Worm (Caenorhabditis elegans) whole organism, L1 larva: ENCODE data around the gene F58A6.2.
A peak's percentile ranks its signal among the peaks of the same experiment; 100 is the strongest.

Experiments
- C04F5.9 ChIP-seq: sonication (generic microtip); optimal IDR thresholded peaks from 2 replicates; lab custom pipeline; 2016; ENCODE audit warnings: missing genetic modification characterization, missing compliant biosample characterization
- C16A3.4 ChIP-seq: fragments of 150-350 bp; optimal IDR thresholded peaks from 2 replicates; lab custom pipeline; 2014; ENCODE audit warnings: missing biosample characterization, missing genetic modification characterization
- F16B12.6 ChIP-seq: fragments of 150-350 bp; optimal IDR thresholded peaks from 2 replicates; lab custom pipeline; 2014; ENCODE audit warnings: missing biosample characterization, missing genetic modification characterization
- Y116A8C.19 ChIP-seq: sonication (generic microtip); optimal IDR thresholded peaks from 2 replicates; lab custom pipeline; 2016; ENCODE audit warnings: missing compliant biosample characterization, missing genetic modification characterization, borderline replicate concordance
- aly-2 ChIP-seq: fragments of 150-350 bp; optimal IDR thresholded peaks from 2 replicates; lab custom pipeline; 2014; ENCODE audit warnings: missing biosample characterization, missing genetic modification characterization
- blmp-1 ChIP-seq: fragments of 150-350 bp; optimal IDR thresholded peaks from 2 replicates; lab custom pipeline; 2014; ENCODE audit warnings: missing biosample characterization, missing genetic modification characterization
- ceh-63 ChIP-seq: fragments of 200-800 bp; sonication (Bioruptor generic); optimal IDR thresholded peaks from 2 replicates; lab custom pipeline; 2018; ENCODE audit warnings: mild to moderate bottlenecking, missing genetic modification characterization, missing compliant biosample characterization
- ceh-8 ChIP-seq: fragments of 200-800 bp; sonication (Bioruptor generic); optimal IDR thresholded peaks from 2 replicates; lab custom pipeline; 2018; ENCODE audit warnings: mild to moderate bottlenecking, missing genetic modification characterization, moderate library complexity, missing compliant biosample characterization
- ceh-82 ChIP-seq, 3 experiments: fragments of 150-350 bp in 1 of 3; sonication (generic microtip) in 2 of 3; optimal IDR thresholded peaks; 2 replicates each; lab custom pipeline; 2014 to 2017; ENCODE audit warnings: missing biosample characterization in 3 of 3, missing genetic modification characterization in 3 of 3
- ces-1 ChIP-seq: fragments of 150-350 bp; optimal IDR thresholded peaks from 2 replicates; lab custom pipeline; 2014; ENCODE audit warnings: missing biosample characterization, missing genetic modification reagents, missing genetic modification characterization
- dpl-1 ChIP-seq, 3 experiments: fragments of 150-350 bp in 2 of 3; sonication (generic microtip) in 1 of 3; optimal IDR thresholded peaks; 2 replicates each; lab custom pipeline; 2014 to 2017; ENCODE audit warnings: missing biosample characterization in 3 of 3, missing genetic modification characterization in 3 of 3, missing genetic modification reagents in 3 of 3
- egl-27 ChIP-seq, 2 experiments: fragments of 150-350 bp in 1 of 2; sonication (generic microtip); optimal IDR thresholded peaks; 3 replicates each; lab custom pipeline; 2017 to 2018; ENCODE audit warnings: missing biosample characterization in 2 of 2, missing genetic modification characterization in 2 of 2, missing genetic modification reagents in 2 of 2
- elt-2 ChIP-seq: sonication (generic microtip); optimal IDR thresholded peaks from 2 replicates; lab custom pipeline; 2016; ENCODE audit warnings: missing genetic modification characterization, mild to moderate bottlenecking, inconsistent platforms, missing compliant biosample characterization, missing genetic modification reagents
- elt-3 ChIP-seq, 6 experiments: fragments of 150-350 bp in 1 of 6; sonication (generic microtip); optimal IDR thresholded peaks; 2 replicates each; lab custom pipeline; 2017 to 2018; ENCODE audit warnings: missing biosample characterization in 6 of 6, missing genetic modification characterization in 6 of 6, inconsistent platforms in 1 of 6
- fkh-10 ChIP-seq: sonication (generic microtip); optimal IDR thresholded peaks from 2 replicates; lab custom pipeline; 2017; ENCODE audit warnings: missing biosample characterization, missing genetic modification reagents, missing genetic modification characterization
- grh-1 ChIP-seq: fragments of 200-800 bp; sonication (Bioruptor generic); IDR thresholded peaks from 2 replicates; pipeline ENCODE4 v1.3.6; 2022; ENCODE audit warnings: missing genetic modification reagents, missing genetic modification characterization, missing compliant biosample characterization
- hlh-17 ChIP-seq: fragments of 200-800 bp; sonication (Bioruptor generic); optimal IDR thresholded peaks from 2 replicates; lab custom pipeline; 2018; ENCODE audit warnings: missing genetic modification characterization, mild to moderate bottlenecking, missing compliant biosample characterization, moderate library complexity, borderline replicate concordance
- hlh-4 ChIP-seq: sonication (generic microtip); optimal IDR thresholded peaks from 2 replicates; lab custom pipeline; 2016; ENCODE audit warnings: mild to moderate bottlenecking, missing genetic modification characterization, missing compliant biosample characterization
- hpl-2 ChIP-seq: fragments of 150-350 bp; optimal IDR thresholded peaks from 2 replicates; lab custom pipeline; 2014; ENCODE audit warnings: missing biosample characterization, missing genetic modification reagents, missing genetic modification characterization
- jun-1 ChIP-seq: fragments of 150-350 bp; optimal IDR thresholded peaks from 2 replicates; lab custom pipeline; 2014; ENCODE audit warnings: missing biosample characterization, missing genetic modification reagents, missing genetic modification characterization
- lin-13 ChIP-seq: fragments of 150-350 bp; optimal IDR thresholded peaks from 2 replicates; lab custom pipeline; 2014; ENCODE audit warnings: missing biosample characterization, missing genetic modification reagents, missing genetic modification characterization
- lin-14 ChIP-seq: fragments of 200-800 bp; sonication (Bioruptor generic); optimal IDR thresholded peaks from 2 replicates; lab custom pipeline; 2018; ENCODE audit warnings: mild to moderate bottlenecking, missing genetic modification characterization, moderate library complexity, missing compliant biosample characterization
- lin-35 ChIP-seq, 2 experiments: fragments of 150-350 bp; optimal IDR thresholded peaks; 2 replicates each; lab custom pipeline; 2014; ENCODE audit warnings: missing biosample characterization in 2 of 2, missing genetic modification characterization in 2 of 2, missing genetic modification reagents in 2 of 2
- lir-3 ChIP-seq: sonication (generic microtip); optimal IDR thresholded peaks from 2 replicates; lab custom pipeline; 2016; ENCODE audit warnings: mild to moderate bottlenecking, missing genetic modification characterization, moderate library complexity, missing compliant biosample characterization; ENCODE audit not compliant: poor library complexity
- mef-2 ChIP-seq: fragments of 150-350 bp; optimal IDR thresholded peaks from 2 replicates; lab custom pipeline; 2014; ENCODE audit warnings: missing biosample characterization, missing genetic modification characterization
- nhr-11 ChIP-seq: fragments of 150-350 bp; optimal IDR thresholded peaks from 2 replicates; lab custom pipeline; 2014; ENCODE audit warnings: missing biosample characterization, missing genetic modification characterization
- nhr-12 ChIP-seq: sonication (generic microtip); optimal IDR thresholded peaks from 2 replicates; lab custom pipeline; 2017; ENCODE audit warnings: missing biosample characterization, missing genetic modification characterization
- nhr-19 ChIP-seq: fragments of 200-800 bp; sonication (Bioruptor generic); conservative IDR thresholded peaks from 2 replicates; pipeline ENCODE4 v1.3.6; 2022; ENCODE audit warnings: missing genetic modification characterization, missing compliant biosample characterization
- nhr-28 ChIP-seq: fragments of 150-350 bp; optimal IDR thresholded peaks from 2 replicates; lab custom pipeline; 2014; ENCODE audit warnings: missing biosample characterization, missing genetic modification characterization
- nhr-47 ChIP-seq: sonication (generic microtip); optimal IDR thresholded peaks from 2 replicates; lab custom pipeline; 2016; ENCODE audit warnings: mild to moderate bottlenecking, missing genetic modification characterization, moderate library complexity, missing compliant biosample characterization
- nhr-71 ChIP-seq: sonication (generic microtip); optimal IDR thresholded peaks from 2 replicates; lab custom pipeline; 2016; ENCODE audit warnings: mild to moderate bottlenecking, missing genetic modification characterization, moderate library complexity, missing compliant biosample characterization
- nhr-76 ChIP-seq: sonication (generic microtip); optimal IDR thresholded peaks from 2 replicates; lab custom pipeline; 2017; ENCODE audit warnings: missing biosample characterization, missing genetic modification characterization
- nhr-77 ChIP-seq: fragments of 150-350 bp; optimal IDR thresholded peaks from 2 replicates; lab custom pipeline; 2014; ENCODE audit warnings: missing biosample characterization, missing genetic modification characterization
- nhr-85 ChIP-seq: sonication (generic microtip); peaks from one replicate; lab custom pipeline; 2016; ENCODE audit warnings: missing genetic modification characterization, inconsistent platforms, missing compliant biosample characterization
- pag-3 ChIP-seq: sonication (generic microtip); optimal IDR thresholded peaks from 2 replicates; lab custom pipeline; 2017; ENCODE audit warnings: missing genetic modification characterization, mild to moderate bottlenecking, missing compliant biosample characterization, antibody characterized with exemption, borderline replicate concordance; ENCODE audit not compliant: insufficient read depth
- pqm-1 ChIP-seq: sonication (generic microtip); optimal IDR thresholded peaks from 3 replicates; lab custom pipeline; 2017; ENCODE audit warnings: missing biosample characterization, missing genetic modification characterization
- rnt-1 ChIP-seq: sonication (generic microtip); optimal IDR thresholded peaks from 2 replicates; lab custom pipeline; 2016; ENCODE audit warnings: mild to moderate bottlenecking, missing genetic modification characterization, moderate library complexity, missing compliant biosample characterization
- sptf-1 ChIP-seq: fragments of 150-350 bp; optimal IDR thresholded peaks from 2 replicates; lab custom pipeline; 2014; ENCODE audit warnings: missing biosample characterization, missing genetic modification characterization
- swsn-7 ChIP-seq: sonication (generic microtip); optimal IDR thresholded peaks from 2 replicates; lab custom pipeline; 2016; ENCODE audit warnings: missing genetic modification characterization, missing compliant biosample characterization
- tbx-2 ChIP-seq: sonication (generic microtip); optimal IDR thresholded peaks from 2 replicates; lab custom pipeline; 2016; ENCODE audit warnings: missing genetic modification characterization, missing compliant biosample characterization
- tlp-1 ChIP-seq: fragments of 150-350 bp; optimal IDR thresholded peaks from 2 replicates; lab custom pipeline; 2014; ENCODE audit warnings: missing biosample characterization, missing genetic modification characterization
- unc-130 ChIP-seq: fragments of 150-350 bp; optimal IDR thresholded peaks from 2 replicates; lab custom pipeline; 2017; ENCODE audit warnings: missing biosample characterization, missing genetic modification characterization, inconsistent platforms
- unc-30 ChIP-seq: sonication (generic microtip); optimal IDR thresholded peaks from 2 replicates; lab custom pipeline; 2017; ENCODE audit warnings: missing biosample characterization, missing genetic modification characterization
- unc-98 ChIP-seq: fragments of 200-800 bp; sonication (Bioruptor generic); IDR thresholded peaks from 2 replicates; pipeline ENCODE4 v1.3.6; 2022; ENCODE audit warnings: missing genetic modification characterization, missing compliant biosample characterization
- xbp-1 ChIP-seq: sonication (generic microtip); optimal IDR thresholded peaks from 2 replicates; lab custom pipeline; 2016; ENCODE audit warnings: missing genetic modification characterization, missing compliant biosample characterization
- ztf-11 ChIP-seq, 2 experiments: sonication (generic microtip); optimal IDR thresholded peaks; 2 replicates each; lab custom pipeline; 2016 to 2017; ENCODE audit warnings: missing genetic modification characterization in 2 of 2, missing biosample characterization in 1 of 2, missing compliant biosample characterization in 1 of 2

The F58A6.2 gene

ce11 chrII:5103189-5103588 is 33.3 kb upstream of the F58A6.2 start:
- TF ChIP-seq dpl-1 (GFP tag; optimal IDR thresholded peaks at IDR 0.05; lab: Kevin White, UChicago) (peak in 1 of 3 experiments; percentile 6), nhr-11 (tag; lab: Kevin White, UChicago) (no peak), elt-3 (tag; optimal IDR thresholded peaks at IDR 0.05; lab: Kevin White, UChicago) (no peak), lin-14 (GFP tag; lab: Kevin White, UChicago) (peak; percentile 62), blmp-1 (tag; lab: Kevin White, UChicago) (peak; percentile 48), lin-13 (GFP tag; lab: Kevin White, UChicago) (no peak), nhr-85 (peak; percentile 81), nhr-76 (no peak), fkh-10 (GFP tag; lab: Kevin White, UChicago) (no peak), nhr-19 (no peak)

- TF ChIP-seq lir-3 (tag; lab: Kevin White, UChicago) (no peak), egl-27 (tag; optimal IDR thresholded peaks at IDR 0.05; lab: Kevin White, UChicago) (no peak), lin-35 (GFP tag; optimal IDR thresholded peaks at IDR 0.05; lab: Kevin White, UChicago) (peak in 1 of 2 experiments; percentile 9), blmp-1 (tag; lab: Kevin White, UChicago) (peak; percentile 12), elt-2 (tag; lab: Kevin White, UChicago) (peak; percentile 95), jun-1 (no peak)
These were observed 32.6 kb upstream of the F58A6.2 start, which contains the start of the genes C04G6.11 and mpk-2 for ce11 chrII:5103784-5104457. Gene C04G6.11, minus strand, starts transcription at chrII:5103834. Gene mpk-2, plus strand, starts transcription at chrII:5104118.

DNA sequence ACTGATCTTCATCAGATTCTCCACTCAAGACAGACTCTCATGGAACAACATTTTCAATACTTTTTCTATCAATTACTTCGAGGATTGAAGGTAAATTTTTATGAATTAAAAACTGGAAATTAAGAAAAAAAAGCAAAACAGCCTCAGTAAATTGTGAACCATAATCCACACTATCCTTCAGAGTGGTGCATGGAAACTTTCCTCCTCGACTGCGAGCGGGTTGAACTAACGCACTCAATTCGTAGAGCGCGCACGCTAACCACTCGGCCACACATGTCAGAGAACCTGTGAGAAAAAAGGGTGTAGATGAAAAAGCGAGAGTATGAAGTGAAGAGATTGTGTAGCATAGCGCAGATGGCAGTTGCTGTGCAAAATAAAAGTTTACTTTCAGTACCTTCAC is 31.5 kb upstream of the F58A6.2 start:
- TF ChIP-seq sptf-1 (tag; lab: Kevin White, UChicago), result no peak
- peak; percentile 74 for TF ChIP-seq nhr-85
- TF ChIP-seq aly-2 (tag; lab: Kevin White, UChicago), result peak; percentile 78
- no peak for TF ChIP-seq nhr-12
- peak; percentile 81 for TF ChIP-seq nhr-47
- TF ChIP-seq nhr-77 (tag; lab: Kevin White, UChicago), result peak; percentile 68
- no peak for TF ChIP-seq tlp-1 (tag; lab: Kevin White, UChicago)
- no peak for TF ChIP-seq grh-1 (GFP tag; lab: Robert Waterston, UW)
- TF ChIP-seq ces-1 (GFP tag; lab: Kevin White, UChicago), result no peak
- TF ChIP-seq jun-1, result peak; percentile 38
- TF ChIP-seq nhr-11 (tag; lab: Kevin White, UChicago), result no peak
- peak; percentile 58 for TF ChIP-seq xbp-1
- peak; percentile 63 for TF ChIP-seq swsn-7
- TF ChIP-seq tbx-2 (tag; lab: Kevin White, UChicago), result peak; percentile 55
- TF ChIP-seq F16B12.6, result peak; percentile 31
- TF ChIP-seq lir-3 (tag; lab: Kevin White, UChicago), result peak; percentile 59
- no peak for TF ChIP-seq mef-2
- no peak for TF ChIP-seq hpl-2
- peak; percentile 36 for TF ChIP-seq unc-130
- TF ChIP-seq unc-98 (GFP tag; lab: Robert Waterston, UW), result no peak
- TF ChIP-seq ceh-82 (tag; optimal IDR thresholded peaks at IDR 0.05; lab: Kevin White, UChicago), result peak; percentile 43 to 78 (median 52)
- TF ChIP-seq nhr-28 (tag; lab: Kevin White, UChicago), result no peak
- TF ChIP-seq pag-3 (tag; lab: Kevin White, UChicago), result no peak
- TF ChIP-seq hlh-17 (GFP tag; lab: Kevin White, UChicago), result no peak
- TF ChIP-seq unc-30 (tag; lab: Kevin White, UChicago), result no peak
- TF ChIP-seq hlh-4 (tag; lab: Kevin White, UChicago), result no peak
- peak in 3 of 6 experiments; percentile 15 to 50 (median 19) for TF ChIP-seq elt-3 (tag; optimal IDR thresholded peaks at IDR 0.05; lab: Kevin White, UChicago)
- TF ChIP-seq rnt-1 (tag; lab: Kevin White, UChicago), result peak; percentile 70
- TF ChIP-seq pqm-1, result no peak
- no peak for TF ChIP-seq ceh-8 (GFP tag; lab: Kevin White, UChicago)
- no peak for TF ChIP-seq Y116A8C.19 (tag; lab: Kevin White, UChicago)
- TF ChIP-seq ztf-11 (tag; optimal IDR thresholded peaks at IDR 0.05; lab: Kevin White, UChicago), result peak in 1 of 2 experiments; percentile 32
- no peak for TF ChIP-seq ceh-63
- TF ChIP-seq C16A3.4 (tag; lab: Kevin White, UChicago), result peak; percentile 86
- no peak for TF ChIP-seq C04F5.9 (tag; lab: Kevin White, UChicago)
- peak; percentile 73 for TF ChIP-seq nhr-71 (tag; lab: Kevin White, UChicago)
- TF ChIP-seq egl-27 (tag; optimal IDR thresholded peaks at IDR 0.05; lab: Kevin White, UChicago), result peak in 1 of 2 experiments; percentile 31
